Worm (Caenorhabditis elegans) whole organism, mixed stage, embryonic: Measurements from ENCODE around the gene srd-39.

ENCODE experiments used
- M03D4.4 ChIP-seq: sonication (generic microtip); optimal IDR thresholded peaks from 2 replicates; lab custom pipeline; 2017; ENCODE audit warnings: mild to moderate bottlenecking, missing genetic modification characterization, missing compliant biosample characterization
- bed-3 ChIP-seq: fragments of 200-800 bp; sonication (Bioruptor generic); optimal IDR thresholded peaks from 3 replicates; lab custom pipeline; 2018; ENCODE audit warnings: mild to moderate bottlenecking, missing genetic modification characterization, moderate library complexity, missing compliant biosample characterization
- blmp-1 ChIP-seq: fragments of 150-350 bp; optimal IDR thresholded peaks from 2 replicates; lab custom pipeline; 2014; ENCODE audit warnings: missing biosample characterization, missing genetic modification characterization
- ceh-39 ChIP-seq: fragments of 150-350 bp; optimal IDR thresholded peaks from 2 replicates; lab custom pipeline; 2014; ENCODE audit warnings: missing biosample characterization, missing genetic modification characterization
- ceh-43 ChIP-seq: fragments of 200-800 bp; sonication (Bioruptor generic); optimal IDR thresholded peaks from 2 replicates; lab custom pipeline; 2018; ENCODE audit warnings: mild to moderate bottlenecking, missing genetic modification characterization, moderate library complexity, missing compliant biosample characterization
- ceh-83 ChIP-seq: fragments of 200-800 bp; sonication (Bioruptor generic); optimal IDR thresholded peaks from 2 replicates; lab custom pipeline; 2018; ENCODE audit warnings: mild to moderate bottlenecking, missing genetic modification characterization, missing compliant biosample characterization
- ces-1 ChIP-seq: fragments of 150-350 bp; optimal IDR thresholded peaks from 2 replicates; lab custom pipeline; 2014; ENCODE audit warnings: missing biosample characterization, missing genetic modification reagents, missing genetic modification characterization
- cnd-1 ChIP-seq: fragments of 200-800 bp; sonication (Bioruptor generic); optimal IDR thresholded peaks from 2 replicates; lab custom pipeline; 2018; ENCODE audit warnings: mild to moderate bottlenecking, missing genetic modification characterization, missing compliant biosample characterization
- drap-1 ChIP-seq: fragments of 200-800 bp; sonication (Bioruptor generic); optimal IDR thresholded peaks from 3 replicates; lab custom pipeline; 2018; ENCODE audit warnings: mild to moderate bottlenecking, missing genetic modification characterization, missing compliant biosample characterization
- elt-1 ChIP-seq: sonication (generic microtip); optimal IDR thresholded peaks from 2 replicates; lab custom pipeline; 2017; ENCODE audit warnings: missing genetic modification characterization, mild to moderate bottlenecking, missing compliant biosample characterization, antibody characterized with exemption, moderate library complexity, borderline replicate concordance; ENCODE audit not compliant: insufficient read depth
- elt-3 ChIP-seq: fragments of 150-350 bp; optimal IDR thresholded peaks from 2 replicates; lab custom pipeline; 2014; ENCODE audit warnings: missing biosample characterization, missing genetic modification characterization
- flh-1 ChIP-seq: fragments of 200-800 bp; sonication (Bioruptor generic); optimal IDR thresholded peaks from 2 replicates; lab custom pipeline; 2018; ENCODE audit warnings: mild to moderate bottlenecking, missing genetic modification characterization, moderate library complexity, missing compliant biosample characterization
- ham-2 ChIP-seq: fragments of 200-800 bp; sonication (Bioruptor generic); optimal IDR thresholded peaks from 2 replicates; lab custom pipeline; 2018; ENCODE audit warnings: mild to moderate bottlenecking, missing genetic modification characterization, missing compliant biosample characterization
- lin-13 ChIP-seq: fragments of 150-350 bp; optimal IDR thresholded peaks from 2 replicates; lab custom pipeline; 2014; ENCODE audit warnings: missing biosample characterization, missing genetic modification characterization
- lin-32 ChIP-seq: fragments of 200-800 bp; sonication (Bioruptor generic); optimal IDR thresholded peaks from 2 replicates; lab custom pipeline; 2018; ENCODE audit warnings: mild to moderate bottlenecking, missing genetic modification characterization, missing compliant biosample characterization
- lsy-2 ChIP-seq: fragments of 150-350 bp; optimal IDR thresholded peaks from 2 replicates; lab custom pipeline; 2014; ENCODE audit warnings: missing biosample characterization, missing genetic modification characterization
- mep-1 ChIP-seq: fragments of 150-350 bp; optimal IDR thresholded peaks from 2 replicates; lab custom pipeline; 2017; ENCODE audit warnings: missing biosample characterization, missing genetic modification reagents, missing genetic modification characterization, inconsistent platforms
- mls-2 ChIP-seq: sonication (generic microtip); optimal IDR thresholded peaks from 2 replicates; lab custom pipeline; 2016; ENCODE audit warnings: mild to moderate bottlenecking, missing genetic modification characterization, moderate library complexity, missing compliant biosample characterization
- nhr-12 ChIP-seq: fragments of 150-350 bp; optimal IDR thresholded peaks from 2 replicates; lab custom pipeline; 2014; ENCODE audit warnings: missing biosample characterization, missing genetic modification characterization
- nhr-2 ChIP-seq: fragments of 150-350 bp; optimal IDR thresholded peaks from 2 replicates; lab custom pipeline; 2014; ENCODE audit warnings: missing biosample characterization, missing genetic modification characterization
- nhr-237 ChIP-seq: fragments of 150-350 bp; optimal IDR thresholded peaks from 2 replicates; lab custom pipeline; 2014; ENCODE audit warnings: missing biosample characterization, missing genetic modification characterization
- nhr-28 ChIP-seq: fragments of 150-350 bp; optimal IDR thresholded peaks from 2 replicates; lab custom pipeline; 2014; ENCODE audit warnings: missing biosample characterization, missing genetic modification characterization
- sem-2 ChIP-seq: fragments of 200-800 bp; sonication (Bioruptor generic); optimal IDR thresholded peaks from 2 replicates; lab custom pipeline; 2018; ENCODE audit warnings: mild to moderate bottlenecking, missing genetic modification characterization, missing compliant biosample characterization
- snpc-4 ChIP-seq: fragments of 150-350 bp; optimal IDR thresholded peaks from 2 replicates; lab custom pipeline; 2014; ENCODE audit warnings: missing biosample characterization, missing genetic modification characterization
- sptf-1 ChIP-seq: sonication (generic microtip); optimal IDR thresholded peaks from 2 replicates; lab custom pipeline; 2017; ENCODE audit warnings: mild to moderate bottlenecking, missing genetic modification characterization, moderate library complexity, missing compliant biosample characterization
- tbx-8 ChIP-seq: fragments of 200-800 bp; sonication (Bioruptor generic); optimal IDR thresholded peaks from 2 replicates; lab custom pipeline; 2018; ENCODE audit warnings: mild to moderate bottlenecking, missing genetic modification characterization, moderate library complexity, missing compliant biosample characterization
- unc-120 ChIP-seq: sonication (generic microtip); optimal IDR thresholded peaks from 2 replicates; lab custom pipeline; 2017; ENCODE audit warnings: missing genetic modification characterization, missing compliant biosample characterization; ENCODE audit not compliant: poor library complexity, severe bottlenecking
- unc-39 ChIP-seq: fragments of 150-350 bp; optimal IDR thresholded peaks from 2 replicates; lab custom pipeline; 2014; ENCODE audit warnings: missing biosample characterization, missing genetic modification characterization
- unc-62 ChIP-seq: fragments of 150-350 bp; optimal IDR thresholded peaks from 2 replicates; lab custom pipeline; 2014; ENCODE audit warnings: missing biosample characterization, missing genetic modification reagents, missing genetic modification characterization
- zip-8 ChIP-seq: fragments of 150-350 bp; optimal IDR thresholded peaks from 2 replicates; lab custom pipeline; 2014; ENCODE audit warnings: missing biosample characterization, missing genetic modification characterization
- ztf-11 ChIP-seq: fragments of 150-350 bp; optimal IDR thresholded peaks from 2 replicates; lab custom pipeline; 2014; ENCODE audit warnings: missing biosample characterization, missing genetic modification characterization

Gene srd-39

ce11 chrX:13269586-13269985, 30.8 kb downstream of the srd-39 start, which contains the start of gene cyp-14A2:
TSS of gene cyp-14A2 (minus strand) at chrX:13269686.
- no peak for TF ChIP-seq mls-2 (tag; lab: Kevin White, UChicago)
- TF ChIP-seq lin-32 (GFP tag; lab: Kevin White, UChicago), result no peak
- no peak for TF ChIP-seq ham-2 (GFP tag; lab: Kevin White, UChicago)
- no peak for TF ChIP-seq elt-3 (tag; lab: Kevin White, UChicago)
- no peak for TF ChIP-seq elt-1 (tag; lab: Kevin White, UChicago)
- no peak for TF ChIP-seq blmp-1 (tag; lab: Kevin White, UChicago)
- no peak for TF ChIP-seq tbx-8 (GFP tag; lab: Kevin White, UChicago)
- TF ChIP-seq M03D4.4 (tag; lab: Kevin White, UChicago), result no peak
- TF ChIP-seq nhr-2 (tag; lab: Kevin White, UChicago), result no peak
- no peak for TF ChIP-seq sem-2 (GFP tag; lab: Kevin White, UChicago)
- no peak for TF ChIP-seq nhr-28 (tag; lab: Kevin White, UChicago)
- no peak for TF ChIP-seq cnd-1 (tag; lab: Kevin White, UChicago)
- TF ChIP-seq ceh-39 (tag; lab: Kevin White, UChicago), result no peak
- TF ChIP-seq drap-1 (GFP tag; lab: Kevin White, UChicago), result no peak
- no peak for TF ChIP-seq ceh-83 (GFP tag; lab: Kevin White, UChicago)
- no peak for TF ChIP-seq flh-1
- TF ChIP-seq nhr-237 (tag; lab: Kevin White, UChicago), result no peak
- TF ChIP-seq sptf-1 (tag; lab: Kevin White, UChicago), result no peak
- TF ChIP-seq lsy-2 (tag; lab: Kevin White, UChicago), result no peak
- TF ChIP-seq unc-120 (tag; lab: Kevin White, UChicago), result no peak
- TF ChIP-seq, all 35 proteins: peak for 0

- TF ChIP-seq snpc-4, result no peak
- no peak for TF ChIP-seq ceh-83 (GFP tag; lab: Kevin White, UChicago)
- TF ChIP-seq elt-1 (tag; lab: Kevin White, UChicago), result no peak
- TF ChIP-seq unc-39, result no peak
These were observed 33.2 kb downstream of the srd-39 start, which contains the start of gene cyp-14A1 for ce11 chrX:13267230-13267629. TSS of gene cyp-14A1 (minus strand) at chrX:13267355.

- peak; percentile 80 for TF ChIP-seq lin-32 (GFP tag; lab: Kevin White, UChicago)
- peak; percentile 64 for TF ChIP-seq bed-3 (GFP tag; lab: Kevin White, UChicago)
- no peak for TF ChIP-seq nhr-12
- TF ChIP-seq elt-1 (tag; lab: Kevin White, UChicago), result no peak
- no peak for TF ChIP-seq sptf-1 (tag; lab: Kevin White, UChicago)
- peak; percentile 16 for TF ChIP-seq flh-1
- TF ChIP-seq unc-120 (tag; lab: Kevin White, UChicago), result peak; percentile 66
- TF ChIP-seq ceh-83 (GFP tag; lab: Kevin White, UChicago), result peak; percentile 73
- TF ChIP-seq drap-1 (GFP tag; lab: Kevin White, UChicago), result peak; percentile 86
- no peak for TF ChIP-seq unc-39
- peak; percentile 22 for TF ChIP-seq lsy-2 (tag; lab: Kevin White, UChicago)
- TF ChIP-seq elt-3 (tag; lab: Kevin White, UChicago), result no peak
- peak; percentile 89 for TF ChIP-seq mls-2 (tag; lab: Kevin White, UChicago)
- TF ChIP-seq nhr-237 (tag; lab: Kevin White, UChicago), result peak; percentile 43
- TF ChIP-seq ces-1, result no peak
- TF ChIP-seq ham-2 (GFP tag; lab: Kevin White, UChicago), result peak; percentile 72
- TF ChIP-seq ceh-43 (GFP tag; lab: Kevin White, UChicago), result peak; percentile 66
- no peak for TF ChIP-seq tbx-8 (GFP tag; lab: Kevin White, UChicago)
- peak; percentile 66 for TF ChIP-seq cnd-1 (tag; lab: Kevin White, UChicago)
- peak; percentile 42 for TF ChIP-seq mep-1
- peak; percentile 56 for TF ChIP-seq sem-2 (GFP tag; lab: Kevin White, UChicago)
- TF ChIP-seq, all 35 proteins: peak for 14
These were observed 35.9 kb downstream of the srd-39 start for ce11 chrX:13264550-13264949.

ce11 chrX:13262195-13262594, 38.2 kb downstream of the srd-39 start, which contains the start of gene K09A11.1:
TSS of gene K09A11.1 (plus strand) at chrX:13262495.
- TF ChIP-seq elt-3 (tag; lab: Kevin White, UChicago) (no peak), unc-120 (tag; lab: Kevin White, UChicago) (no peak), flh-1 (no peak), lsy-2 (tag; lab: Kevin White, UChicago) (no peak), ces-1 (no peak), tbx-8 (GFP tag; lab: Kevin White, UChicago) (no peak), unc-39 (no peak), lin-13 (no peak), zip-8 (no peak), mep-1 (no peak), ceh-39 (tag; lab: Kevin White, UChicago) (no peak), ztf-11 (tag; lab: Kevin White, UChicago) (no peak), drap-1 (GFP tag; lab: Kevin White, UChicago) (no peak), elt-1 (tag; lab: Kevin White, UChicago) (no peak), nhr-237 (tag; lab: Kevin White, UChicago) (no peak), M03D4.4 (tag; lab: Kevin White, UChicago) (no peak), unc-62 (GFP tag; lab: Kevin White, UChicago) (no peak)
